Worm (Caenorhabditis elegans) whole organism, L2 larva: ENCODE results near the gene cpg-1.

Experiments used
- ama-1 ChIP-seq: fragments of 150-350 bp; optimal IDR thresholded peaks from 2 replicates; lab custom pipeline; 2018; ENCODE audit warnings: inconsistent platforms
- elt-3 ChIP-seq: sonication (generic microtip); optimal IDR thresholded peaks from 2 replicates; lab custom pipeline; 2017; ENCODE audit warnings: missing biosample characterization, missing genetic modification characterization
- lin-39 ChIP-seq: fragments of 150-350 bp; optimal IDR thresholded peaks from 2 replicates; lab custom pipeline; 2014; ENCODE audit warnings: missing biosample characterization, missing genetic modification reagents, missing genetic modification characterization
- nhr-237 ChIP-seq: fragments of 150-350 bp; optimal IDR thresholded peaks from 2 replicates; lab custom pipeline; 2014; ENCODE audit warnings: missing biosample characterization, missing genetic modification characterization
- nhr-77 ChIP-seq: fragments of 150-350 bp; optimal IDR thresholded peaks from 2 replicates; lab custom pipeline; 2014; ENCODE audit warnings: missing biosample characterization, missing genetic modification characterization
- snpc-4 ChIP-seq: fragments of 150-350 bp; optimal IDR thresholded peaks from 2 replicates; lab custom pipeline; 2014; ENCODE audit warnings: missing biosample characterization, missing genetic modification characterization
- ztf-11 ChIP-seq: sonication (generic microtip); optimal IDR thresholded peaks from 2 replicates; lab custom pipeline; 2017; ENCODE audit warnings: missing biosample characterization, missing genetic modification characterization

ce11 chrIII:4453768-4454167 is 35.4 kb upstream of the cpg-1 start:
- TF ChIP-seq lin-39 (no peak), snpc-4 (no peak), nhr-237 (tag; lab: Kevin White, UChicago) (no peak), nhr-77 (tag; lab: Kevin White, UChicago) (no peak), ama-1 (lab: Kevin White, UChicago) (no peak), elt-3 (tag; lab: Kevin White, UChicago) (no peak), ztf-11 (tag; lab: Kevin White, UChicago) (no peak)
